Worm (Caenorhabditis elegans) whole organism, L2 larva: ENCODE results near the gene ckb-3.

ENCODE experiments used
- C34F6.9 ChIP-seq: fragments of 150-350 bp; optimal IDR thresholded peaks from 2 replicates; lab custom pipeline; 2014; ENCODE audit warnings: missing biosample characterization, missing genetic modification characterization
- F13H6.1 ChIP-seq: sonication (generic microtip); optimal IDR thresholded peaks from 2 replicates; lab custom pipeline; 2016; ENCODE audit warnings: missing genetic modification characterization, missing compliant biosample characterization
- R02D3.7 ChIP-seq: fragments of 150-350 bp; optimal IDR thresholded peaks from 2 replicates; lab custom pipeline; 2014; ENCODE audit warnings: missing biosample characterization, missing genetic modification characterization
- ZK546.5 ChIP-seq: sonication (generic microtip); optimal IDR thresholded peaks from 2 replicates; lab custom pipeline; 2017; ENCODE audit warnings: missing biosample characterization, missing genetic modification characterization
- alr-1 ChIP-seq: fragments of 150-350 bp; optimal IDR thresholded peaks from 2 replicates; lab custom pipeline; 2014; ENCODE audit warnings: missing biosample characterization, missing genetic modification characterization
- aly-2 ChIP-seq: fragments of 150-350 bp; optimal IDR thresholded peaks from 2 replicates; lab custom pipeline; 2014; ENCODE audit warnings: missing biosample characterization, missing genetic modification characterization
- ama-1 ChIP-seq: fragments of 150-350 bp; optimal IDR thresholded peaks from 2 replicates; lab custom pipeline; 2018; ENCODE audit warnings: inconsistent platforms
- blmp-1 ChIP-seq: sonication (generic microtip); optimal IDR thresholded peaks from 2 replicates; lab custom pipeline; 2017; ENCODE audit warnings: missing genetic modification characterization, mild to moderate bottlenecking, missing compliant biosample characterization, antibody characterized with exemption, moderate library complexity; ENCODE audit not compliant: insufficient read depth
- ceh-16 ChIP-seq: fragments of 150-350 bp; optimal IDR thresholded peaks from 2 replicates; lab custom pipeline; 2014; ENCODE audit warnings: missing biosample characterization, missing genetic modification characterization
- crh-2 ChIP-seq: sonication (generic microtip); optimal IDR thresholded peaks from 2 replicates; lab custom pipeline; 2017; ENCODE audit warnings: missing biosample characterization, missing genetic modification characterization
- dmd-4 ChIP-seq: sonication (generic microtip); optimal IDR thresholded peaks from 2 replicates; lab custom pipeline; 2017; ENCODE audit warnings: missing biosample characterization, missing genetic modification characterization
- egl-27 ChIP-seq: sonication (generic microtip); optimal IDR thresholded peaks from 3 replicates; lab custom pipeline; 2017; ENCODE audit warnings: missing biosample characterization, missing genetic modification reagents, missing genetic modification characterization
- elt-1 ChIP-seq: fragments of 150-350 bp; optimal IDR thresholded peaks from 2 replicates; lab custom pipeline; 2014; ENCODE audit warnings: missing biosample characterization, missing genetic modification characterization
- elt-3 ChIP-seq: sonication (generic microtip); optimal IDR thresholded peaks from 2 replicates; lab custom pipeline; 2017; ENCODE audit warnings: missing biosample characterization, missing genetic modification characterization
- fos-1 ChIP-seq: fragments of 150-350 bp; optimal IDR thresholded peaks from 2 replicates; lab custom pipeline; 2014; ENCODE audit warnings: missing biosample characterization, missing genetic modification characterization
- gmeb-1 ChIP-seq: fragments of 150-350 bp; optimal IDR thresholded peaks from 2 replicates; lab custom pipeline; 2014; ENCODE audit warnings: missing biosample characterization, missing genetic modification characterization
- lin-11 ChIP-seq: fragments of 150-350 bp; sonication (generic microtip); optimal IDR thresholded peaks from 2 replicates; lab custom pipeline; 2014; ENCODE audit warnings: missing biosample characterization, missing genetic modification characterization, inconsistent platforms, mixed read lengths
- lin-13 ChIP-seq: fragments of 150-350 bp; optimal IDR thresholded peaks from 2 replicates; lab custom pipeline; 2014; ENCODE audit warnings: missing biosample characterization, missing genetic modification reagents, missing genetic modification characterization
- lsy-2 ChIP-seq, 2 experiments: fragments of 150-350 bp in 1 of 2; sonication (generic microtip) in 1 of 2; optimal IDR thresholded peaks; 2 replicates each; lab custom pipeline; 2014 to 2017; ENCODE audit warnings: missing biosample characterization in 2 of 2, missing genetic modification characterization in 2 of 2
- mab-5 ChIP-seq: fragments of 150-350 bp; optimal IDR thresholded peaks from 2 replicates; lab custom pipeline; 2014; ENCODE audit warnings: missing biosample characterization, missing genetic modification characterization
- mbf-1 ChIP-seq: sonication (generic microtip); optimal IDR thresholded peaks from 2 replicates; lab custom pipeline; 2017; ENCODE audit warnings: missing biosample characterization, missing genetic modification characterization
- mdl-1 ChIP-seq, 2 experiments: fragments of 150-350 bp in 1 of 2; sonication (generic microtip) in 1 of 2; optimal IDR thresholded peaks; 2 replicates each; lab custom pipeline; 2017; ENCODE audit warnings: missing biosample characterization in 2 of 2, missing genetic modification characterization in 2 of 2
- nhr-11 ChIP-seq: fragments of 150-350 bp; optimal IDR thresholded peaks from 2 replicates; lab custom pipeline; 2014; ENCODE audit warnings: missing biosample characterization, missing genetic modification characterization
- nhr-12 ChIP-seq: fragments of 150-350 bp; optimal IDR thresholded peaks from 2 replicates; lab custom pipeline; 2014; ENCODE audit warnings: missing biosample characterization, missing genetic modification characterization
- nhr-129 ChIP-seq: fragments of 150-350 bp; optimal IDR thresholded peaks from 2 replicates; lab custom pipeline; 2014; ENCODE audit warnings: missing biosample characterization, missing genetic modification characterization
- nhr-21 ChIP-seq: fragments of 150-350 bp; optimal IDR thresholded peaks from 2 replicates; lab custom pipeline; 2014; ENCODE audit warnings: missing biosample characterization, missing genetic modification characterization
- nhr-237 ChIP-seq: fragments of 150-350 bp; optimal IDR thresholded peaks from 2 replicates; lab custom pipeline; 2014; ENCODE audit warnings: missing biosample characterization, missing genetic modification characterization
- nhr-25 ChIP-seq: fragments of 150-350 bp; sonication (generic microtip); optimal IDR thresholded peaks from 3 replicates; lab custom pipeline; 2014; ENCODE audit warnings: missing biosample characterization, missing genetic modification characterization
- nhr-6 ChIP-seq: fragments of 150-350 bp; optimal IDR thresholded peaks from 2 replicates; lab custom pipeline; 2014; ENCODE audit warnings: missing biosample characterization, missing genetic modification characterization
- nhr-77 ChIP-seq: fragments of 150-350 bp; optimal IDR thresholded peaks from 2 replicates; lab custom pipeline; 2014; ENCODE audit warnings: missing biosample characterization, missing genetic modification characterization
- sem-4 ChIP-seq: fragments of 150-350 bp; optimal IDR thresholded peaks from 2 replicates; lab custom pipeline; 2014; ENCODE audit warnings: missing biosample characterization, missing genetic modification reagents, missing genetic modification characterization
- sma-3 ChIP-seq: sonication (generic microtip); optimal IDR thresholded peaks from 2 replicates; lab custom pipeline; 2016; ENCODE audit warnings: missing genetic modification reagents, missing genetic modification characterization, missing compliant biosample characterization
- sma-9 ChIP-seq, 2 experiments: fragments of 150-350 bp in 1 of 2; sonication (generic microtip) in 1 of 2; optimal IDR thresholded peaks; 2 replicates each; lab custom pipeline; 2014 to 2016; ENCODE audit warnings: missing genetic modification characterization in 2 of 2, mild to moderate bottlenecking in 1 of 2, missing biosample characterization in 1 of 2, missing compliant biosample characterization in 1 of 2, missing genetic modification reagents in 1 of 2, moderate library complexity in 1 of 2
- snpc-4 ChIP-seq: fragments of 150-350 bp; optimal IDR thresholded peaks from 2 replicates; lab custom pipeline; 2014; ENCODE audit warnings: missing biosample characterization, missing genetic modification characterization
- unc-55 ChIP-seq: fragments of 150-350 bp; sonication (generic microtip); optimal IDR thresholded peaks from 3 replicates; lab custom pipeline; 2014; ENCODE audit warnings: missing biosample characterization, missing genetic modification reagents, missing genetic modification characterization
- zag-1 ChIP-seq: fragments of 150-350 bp; optimal IDR thresholded peaks from 2 replicates; lab custom pipeline; 2014; ENCODE audit warnings: missing biosample characterization, missing genetic modification characterization
- ztf-1 ChIP-seq: fragments of 200-800 bp; sonication (Bioruptor generic); conservative IDR thresholded peaks from 2 replicates; pipeline ENCODE4 v1.3.6; 2022; ENCODE audit warnings: missing genetic modification characterization, missing compliant biosample characterization
- ztf-11 ChIP-seq: sonication (generic microtip); optimal IDR thresholded peaks from 2 replicates; lab custom pipeline; 2017; ENCODE audit warnings: missing biosample characterization, missing genetic modification characterization
- ztf-4 ChIP-seq: fragments of 150-350 bp; optimal IDR thresholded peaks from 2 replicates; lab custom pipeline; 2014; ENCODE audit warnings: missing biosample characterization, missing genetic modification characterization

The ckb-3 gene

ce11 chrIII:4323859-4324258 is 46.8 kb upstream of the ckb-3 start, which contains the start of gene H38K22.9:
Gene H38K22.9 (plus strand): TSS chrIII:4324159.
- no peak for TF ChIP-seq fos-1 (tag; lab: Kevin White, UChicago)
- TF ChIP-seq crh-2: no peak
- TF ChIP-seq ama-1 (lab: Kevin White, UChicago): no peak
- no peak for TF ChIP-seq lsy-2 (tag; optimal IDR thresholded peaks at IDR 0.05; lab: Kevin White, UChicago)
- no peak for TF ChIP-seq R02D3.7 (tag; lab: Kevin White, UChicago)
- no peak for TF ChIP-seq elt-1 (tag; lab: Kevin White, UChicago)
- no peak for TF ChIP-seq elt-3 (tag; lab: Kevin White, UChicago)
- no peak for TF ChIP-seq aly-2 (tag; lab: Kevin White, UChicago)

ce11 chrIII:4328208-4328987 is 42.3 kb upstream of the ckb-3 start:
- no peak for TF ChIP-seq egl-27 (tag; lab: Kevin White, UChicago)
- TF ChIP-seq blmp-1 (tag; lab: Kevin White, UChicago): peak; percentile 66
- peak; percentile 38 for TF ChIP-seq nhr-21 (tag; lab: Kevin White, UChicago)
- TF ChIP-seq crh-2: peak; percentile 12
- no peak for TF ChIP-seq ZK546.5 (tag; lab: Kevin White, UChicago)
- TF ChIP-seq nhr-25 (tag; lab: Kevin White, UChicago): peak; percentile 26
- TF ChIP-seq fos-1 (tag; lab: Kevin White, UChicago): peak; percentile 33

- TF ChIP-seq egl-27 (tag; lab: Kevin White, UChicago) (no peak), lsy-2 (tag; optimal IDR thresholded peaks at IDR 0.05; lab: Kevin White, UChicago) (no peak), nhr-25 (tag; lab: Kevin White, UChicago) (peak; percentile 61), nhr-21 (tag; lab: Kevin White, UChicago) (no peak), sma-9 (GFP tag; optimal IDR thresholded peaks at IDR 0.05; lab: Kevin White, UChicago) (no peak), sma-9 (tag; optimal IDR thresholded peaks at IDR 0.05; lab: Kevin White, UChicago) (no peak), lin-11 (tag; lab: Kevin White, UChicago) (no peak)
- TF ChIP-seq, all 48 proteins: peak for 1
Observed at ce11 chrIII:4330984-4331383, 39.7 kb upstream of the ckb-3 start, which contains the start of gene gly-6. Gene gly-6 (minus strand): TSS chrIII:4331228.

- TF ChIP-seq nhr-12 (tag; lab: Kevin White, UChicago) (no peak), dmd-4 (no peak), ZK546.5 (tag; lab: Kevin White, UChicago) (no peak), sma-9 (GFP tag; optimal IDR thresholded peaks at IDR 0.05; lab: Kevin White, UChicago) (peak; percentile 39), sma-9 (tag; optimal IDR thresholded peaks at IDR 0.05; lab: Kevin White, UChicago) (no peak), mab-5 (tag; lab: Kevin White, UChicago) (no peak), ztf-4 (tag; lab: Kevin White, UChicago) (no peak), sma-3 (GFP tag; lab: Kevin White, UChicago) (peak; percentile 3), nhr-237 (no peak), R02D3.7 (tag; lab: Kevin White, UChicago) (no peak), lsy-2 (tag; optimal IDR thresholded peaks at IDR 0.05; lab: Kevin White, UChicago) (peak in 1 of 2 experiments; percentile 65), C34F6.9 (tag; lab: Kevin White, UChicago) (peak; percentile 75), crh-2 (peak; percentile 47), lin-13 (GFP tag; lab: Kevin White, UChicago) (peak; percentile 26), ztf-1 (GFP tag; lab: Robert Waterston, UW) (no peak), ama-1 (lab: Kevin White, UChicago) (no peak), ztf-11 (no peak), gmeb-1 (tag; lab: Kevin White, UChicago) (peak; percentile 38), alr-1 (tag; lab: Kevin White, UChicago) (no peak), nhr-129 (peak; percentile 3), aly-2 (tag; lab: Kevin White, UChicago) (no peak), unc-55 (GFP tag; lab: Kevin White, UChicago) (peak; percentile 73), zag-1 (tag; lab: Kevin White, UChicago) (no peak), F13H6.1 (tag; lab: Kevin White, UChicago) (peak; percentile 16), snpc-4 (tag; lab: Kevin White, UChicago) (peak; percentile 34), nhr-6 (tag; lab: Kevin White, UChicago) (no peak), nhr-25 (tag; lab: Kevin White, UChicago) (no peak), mbf-1 (tag; lab: Kevin White, UChicago) (no peak), nhr-77 (no peak), ceh-16 (tag; lab: Kevin White, UChicago) (no peak), nhr-11 (tag; lab: Kevin White, UChicago) (no peak), egl-27 (tag; lab: Kevin White, UChicago) (no peak), mdl-1 (tag; optimal IDR thresholded peaks at IDR 0.05; lab: Kevin White, UChicago) (no peak), sem-4 (tag; lab: Kevin White, UChicago) (no peak)
Observed at ce11 chrIII:4332543-4333042, 38.1 kb upstream of the ckb-3 start, which contains the start of gene cdk-12. Gene cdk-12 (plus strand): TSS chrIII:4332992.
